Fruit fly (Drosophila melanogaster) whole organism, prepupa: Measurements from ENCODE around the gene Ref1.

Experiments used
- CG10631 ChIP-seq: fragments of 200-800 bp; sonication (Bioruptor generic); optimal IDR thresholded peaks from 2 replicates; lab custom pipeline; 2016; ENCODE audit warnings: missing biosample characterization, missing genetic modification characterization
- CG11294 ChIP-seq: fragments of 200-800 bp; sonication (Bioruptor generic); IDR thresholded peaks from 2 replicates; pipeline ENCODE4 v1.3.6; 2022; ENCODE audit warnings: missing biosample characterization, missing genetic modification characterization
- CG11762 ChIP-seq: fragments of 200-800 bp; sonication (Bioruptor generic); optimal IDR thresholded peaks from 3 replicates; lab custom pipeline; 2016; ENCODE audit warnings: missing biosample characterization, missing genetic modification characterization; ENCODE audit not compliant: insufficient read depth
- CG11902 ChIP-seq: fragments of 200-800 bp; sonication (Bioruptor generic); optimal IDR thresholded peaks from 3 replicates; lab custom pipeline; 2016; ENCODE audit warnings: missing biosample characterization, missing genetic modification characterization
- CG15336 ChIP-seq: fragments of 200-800 bp; sonication (Bioruptor generic); IDR thresholded peaks from 2 replicates; pipeline ENCODE4 v1.3.6; 2022; ENCODE audit warnings: missing biosample characterization, missing genetic modification characterization
- CG16779 ChIP-seq: fragments of 200-800 bp; sonication (Bioruptor generic); optimal IDR thresholded peaks from 3 replicates; lab custom pipeline; 2017; ENCODE audit warnings: missing biosample characterization, mild to moderate bottlenecking, missing genetic modification characterization
- CG3032 ChIP-seq: fragments of 200-800 bp; optimal IDR thresholded peaks from 2 replicates; lab custom pipeline; 2019; ENCODE audit warnings: missing biosample characterization, mild to moderate bottlenecking, missing genetic modification characterization, moderate library complexity
- CG31627 ChIP-seq: fragments of 200-800 bp; sonication (Bioruptor generic); optimal IDR thresholded peaks from 3 replicates; lab custom pipeline; 2016; ENCODE audit warnings: missing biosample characterization, missing genetic modification characterization
- CG32006 ChIP-seq: fragments of 200-800 bp; sonication (Bioruptor generic); optimal IDR thresholded peaks from 3 replicates; lab custom pipeline; 2017; ENCODE audit warnings: missing biosample characterization, mild to moderate bottlenecking, missing genetic modification characterization
- CG3919 ChIP-seq: fragments of 200-800 bp; sonication (Bioruptor generic); optimal IDR thresholded peaks from 3 replicates; lab custom pipeline; 2016; ENCODE audit warnings: missing biosample characterization, missing genetic modification characterization
- CG4318 ChIP-seq: fragments of 200-800 bp; sonication (Bioruptor generic); optimal IDR thresholded peaks from 3 replicates; lab custom pipeline; 2017; ENCODE audit warnings: missing biosample characterization, mild to moderate bottlenecking, missing genetic modification characterization
- CG6792 ChIP-seq: fragments of 200-800 bp; sonication (Bioruptor generic); optimal IDR thresholded peaks from 3 replicates; lab custom pipeline; 2016; ENCODE audit warnings: missing biosample characterization, missing genetic modification characterization
- CG6808 ChIP-seq: fragments of 200-800 bp; sonication (Bioruptor generic); optimal IDR thresholded peaks from 3 replicates; lab custom pipeline; 2017; ENCODE audit warnings: missing biosample characterization, missing genetic modification characterization, mild to moderate bottlenecking, moderate library complexity, missing genetic modification reagents
- CG6854 ChIP-seq: fragments of 200-800 bp; sonication (Bioruptor generic); optimal IDR thresholded peaks from 2 replicates; lab custom pipeline; 2017; ENCODE audit warnings: missing biosample characterization, mild to moderate bottlenecking, missing genetic modification characterization
- CG8119 ChIP-seq: fragments of 200-800 bp; sonication (Bioruptor generic); IDR thresholded peaks from 3 replicates; pipeline ENCODE4 v1.3.6; 2022; ENCODE audit warnings: missing biosample characterization, missing genetic modification characterization
- CG8319 ChIP-seq: fragments of 200-800 bp; sonication (Bioruptor generic); optimal IDR thresholded peaks from 3 replicates; lab custom pipeline; 2016; ENCODE audit warnings: missing biosample characterization, missing genetic modification characterization
- CG8632 ChIP-seq: fragments of 200-800 bp; sonication (Bioruptor generic); optimal IDR thresholded peaks from 3 replicates; lab custom pipeline; 2016; ENCODE audit warnings: missing biosample characterization, missing genetic modification characterization
- CG9139 ChIP-seq: fragments of 200-800 bp; sonication (Bioruptor generic); optimal IDR thresholded peaks from 3 replicates; lab custom pipeline; 2017; ENCODE audit warnings: missing biosample characterization, mild to moderate bottlenecking, missing genetic modification characterization
- Eip75B ChIP-seq: fragments of 200-800 bp; sonication (Bioruptor generic); optimal IDR thresholded peaks from 3 replicates; lab custom pipeline; 2016; ENCODE audit warnings: missing biosample characterization, missing genetic modification characterization
- Eip78C ChIP-seq: fragments of 200-800 bp; sonication (Bioruptor generic); peaks from one replicate; lab custom pipeline; 2016; ENCODE audit warnings: missing biosample characterization, missing genetic modification characterization
- Eip93F ChIP-seq: fragments of 200-800 bp; sonication (Bioruptor generic); optimal IDR thresholded peaks from 2 replicates; lab custom pipeline; 2016; ENCODE audit warnings: missing biosample characterization, mild to moderate bottlenecking, missing genetic modification characterization
- Ets21C ChIP-seq: fragments of 200-800 bp; sonication (Bioruptor generic); optimal IDR thresholded peaks from 3 replicates; lab custom pipeline; 2016; ENCODE audit warnings: missing biosample characterization, missing genetic modification characterization
- Hr4 ChIP-seq: fragments of 200-800 bp; sonication (Bioruptor generic); optimal IDR thresholded peaks from 3 replicates; lab custom pipeline; 2016; ENCODE audit warnings: missing biosample characterization, missing genetic modification characterization
- Lpt ChIP-seq: fragments of 200-800 bp; sonication (Bioruptor generic); optimal IDR thresholded peaks from 3 replicates; lab custom pipeline; 2016; ENCODE audit warnings: missing biosample characterization, missing genetic modification characterization
- Met ChIP-seq: fragments of 200-800 bp; sonication (Bioruptor generic); optimal IDR thresholded peaks from 3 replicates; lab custom pipeline; 2016; ENCODE audit warnings: missing biosample characterization, missing genetic modification characterization
- Smox ChIP-seq: fragments of 200-800 bp; sonication (Bioruptor generic); optimal IDR thresholded peaks from 3 replicates; lab custom pipeline; 2016; ENCODE audit warnings: missing biosample characterization, missing genetic modification characterization
- Sox14 ChIP-seq: fragments of 200-800 bp; sonication (Bioruptor generic); optimal IDR thresholded peaks from 3 replicates; lab custom pipeline; 2016; ENCODE audit warnings: missing biosample characterization, missing genetic modification characterization
- achi ChIP-seq: fragments of 200-800 bp; sonication (Bioruptor generic); optimal IDR thresholded peaks from 3 replicates; lab custom pipeline; 2016; ENCODE audit warnings: missing biosample characterization, missing genetic modification characterization
- cyc ChIP-seq: fragments of 200-800 bp; sonication (Bioruptor generic); optimal IDR thresholded peaks from 3 replicates; lab custom pipeline; 2016; ENCODE audit warnings: missing biosample characterization, missing genetic modification characterization
- dac ChIP-seq: fragments of 200-800 bp; sonication (Bioruptor generic); optimal IDR thresholded peaks from 2 replicates; lab custom pipeline; 2017; ENCODE audit warnings: missing biosample characterization, mild to moderate bottlenecking, missing genetic modification characterization
- esn ChIP-seq: fragments of 200-800 bp; sonication (Bioruptor generic); optimal IDR thresholded peaks from 2 replicates; lab custom pipeline; 2016; ENCODE audit warnings: missing biosample characterization, mild to moderate bottlenecking, missing genetic modification characterization, moderate library complexity
- fd59A ChIP-seq: fragments of 200-800 bp; sonication (Bioruptor generic); optimal IDR thresholded peaks from 2 replicates; lab custom pipeline; 2017; ENCODE audit warnings: missing biosample characterization, mild to moderate bottlenecking, missing genetic modification characterization, missing genetic modification reagents
- lz ChIP-seq: fragments of 200-800 bp; sonication (Bioruptor generic); optimal IDR thresholded peaks from 3 replicates; lab custom pipeline; 2016; ENCODE audit warnings: missing biosample characterization, missing genetic modification characterization
- net ChIP-seq: fragments of 200-800 bp; sonication (Bioruptor generic); optimal IDR thresholded peaks from 3 replicates; lab custom pipeline; 2016; ENCODE audit warnings: missing biosample characterization, missing genetic modification characterization
- spab ChIP-seq: fragments of 200-800 bp; sonication (Bioruptor generic); optimal IDR thresholded peaks from 2 replicates; lab custom pipeline; 2017; ENCODE audit warnings: missing biosample characterization, mild to moderate bottlenecking, missing genetic modification characterization, missing genetic modification reagents
- ss ChIP-seq, 2 experiments: fragments of 200-800 bp; sonication (Bioruptor generic); optimal IDR thresholded peaks; 2 replicates in 1 of 2; 3 replicates in 1 of 2; lab custom pipeline; 2017 to 2018; ENCODE audit warnings: mild to moderate bottlenecking in 2 of 2, missing biosample characterization in 2 of 2, missing genetic modification characterization in 2 of 2, moderate library complexity in 1 of 2
- svp ChIP-seq: fragments of 200-800 bp; sonication (Bioruptor generic); peaks from one replicate; lab custom pipeline; 2016; ENCODE audit warnings: missing biosample characterization, missing genetic modification characterization
- topi ChIP-seq: fragments of 200-800 bp; sonication (Bioruptor generic); optimal IDR thresholded peaks from 3 replicates; lab custom pipeline; 2016; ENCODE audit warnings: missing biosample characterization, missing genetic modification characterization
- vri ChIP-seq: fragments of 200-800 bp; sonication (Bioruptor generic); optimal IDR thresholded peaks from 3 replicates; lab custom pipeline; 2016; ENCODE audit warnings: missing biosample characterization, mild to moderate bottlenecking, missing genetic modification characterization

Gene Ref1

DNA sequence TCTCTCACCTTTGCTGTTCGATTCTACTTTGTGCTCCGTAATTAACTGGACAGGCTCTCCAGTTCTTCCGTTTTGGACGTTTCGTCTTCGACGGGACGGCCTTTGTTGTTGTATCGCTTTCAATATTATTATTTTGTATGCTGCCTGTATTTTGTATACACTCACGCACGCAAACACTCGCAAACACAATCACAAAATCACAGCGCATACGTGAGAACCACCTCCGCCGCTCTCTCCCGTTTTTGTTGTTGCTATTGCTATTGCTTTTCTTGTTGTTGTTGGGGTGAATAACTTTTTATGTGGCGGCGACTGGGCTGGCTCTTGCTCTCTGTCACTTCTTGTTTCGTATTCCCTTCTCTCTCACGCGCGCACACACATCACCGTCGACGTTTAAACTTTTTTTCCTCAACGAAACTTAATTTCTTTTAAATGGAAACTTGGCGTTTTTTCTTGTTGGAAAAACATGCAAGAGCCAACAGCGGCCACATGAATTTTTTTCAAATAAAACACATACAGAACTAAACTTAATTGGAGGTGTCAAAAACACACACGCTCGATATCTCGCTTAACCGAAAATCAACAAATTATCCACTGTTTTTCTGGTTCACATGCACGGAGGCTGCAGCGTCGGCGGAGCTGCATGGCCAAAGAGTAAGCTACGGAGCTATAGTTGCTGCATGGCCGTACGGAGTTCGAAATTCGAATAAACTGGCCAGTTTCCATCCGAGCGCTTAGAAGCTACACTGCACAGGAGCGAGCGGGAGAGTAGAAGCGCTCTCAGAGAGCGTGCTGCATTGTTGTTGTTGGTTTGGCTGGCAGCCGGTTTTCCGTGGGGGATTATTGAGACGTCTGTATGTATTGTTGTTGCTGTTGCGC lies 27.8 kb upstream of the Ref1 start (continued):
- TF ChIP-seq vri (GFP tag; lab: Kevin White, UChicago) (peak; percentile 38), CG11762 (no peak), CG3032 (tag; lab: Kevin White, UChicago) (peak; percentile 24), CG9139 (GFP tag; lab: Kevin White, UChicago) (no peak), CG32006 (GFP tag; lab: Kevin White, UChicago) (no peak), Eip78C (GFP tag; lab: Kevin White, UChicago) (peak; percentile 80), CG3919 (GFP tag; lab: Kevin White, UChicago) (no peak), CG4318 (no peak), lz (GFP tag; lab: Kevin White, UChicago) (no peak), CG16779 (tag; lab: Kevin White, UChicago) (no peak), Eip75B (GFP tag; lab: Kevin White, UChicago) (no peak), dac (GFP tag; lab: Kevin White, UChicago) (no peak), Hr4 (GFP tag; lab: Kevin White, UChicago) (peak; percentile 38), esn (GFP tag; lab: Kevin White, UChicago) (peak; percentile 7)

DNA sequence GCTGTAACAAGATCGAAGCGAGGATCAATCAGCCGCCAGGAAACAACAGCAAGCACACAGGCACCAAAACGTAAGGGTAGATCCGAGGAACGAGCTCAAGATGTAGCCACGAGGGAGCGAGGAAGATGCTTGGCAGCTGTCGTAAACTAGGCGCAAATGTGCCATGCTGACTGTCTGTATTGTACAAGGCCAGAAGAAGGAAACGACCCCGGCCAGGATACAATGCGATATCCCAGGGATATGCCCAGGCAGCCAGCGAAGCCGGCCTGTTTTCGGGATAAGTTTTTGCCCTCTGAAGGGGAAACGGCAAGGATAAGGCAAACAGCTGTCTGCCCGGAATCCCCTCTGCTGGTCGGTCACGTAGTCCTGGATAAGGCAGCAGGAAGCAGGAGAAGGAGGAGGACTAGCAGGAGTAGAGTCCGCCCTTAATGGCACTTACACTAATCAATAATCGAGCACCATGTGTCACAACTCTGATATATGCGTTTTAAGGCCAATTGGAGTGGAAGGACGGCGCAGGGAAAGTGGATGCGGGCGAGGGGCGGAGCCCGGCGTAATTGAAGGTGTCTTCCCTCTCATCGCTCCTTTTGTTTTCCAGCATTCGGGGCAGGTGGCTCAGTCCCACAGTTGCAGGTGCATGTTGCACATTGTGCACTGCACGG lies 25.4 kb upstream of the Ref1 start:
- TF ChIP-seq Met: no peak
- TF ChIP-seq Eip75B (GFP tag; lab: Kevin White, UChicago): no peak
- TF ChIP-seq Smox: no peak
- no peak for TF ChIP-seq CG6854 (GFP tag; lab: Kevin White, UChicago)
- TF ChIP-seq Sox14 (GFP tag; lab: Kevin White, UChicago): no peak
- no peak for TF ChIP-seq fd59A (GFP tag; lab: Kevin White, UChicago)
- TF ChIP-seq lz (GFP tag; lab: Kevin White, UChicago): no peak
- TF ChIP-seq CG11294: no peak
- no peak for TF ChIP-seq CG11902 (GFP tag; lab: Kevin White, UChicago)
- TF ChIP-seq ss (GFP tag; optimal IDR thresholded peaks at IDR 0.05; lab: Kevin White, UChicago): no peak
- TF ChIP-seq net (GFP tag; lab: Kevin White, UChicago): no peak
- TF ChIP-seq CG8632 (GFP tag; lab: Kevin White, UChicago): no peak
- TF ChIP-seq CG8119 (GFP tag; lab: Robert Waterston, UW): no peak
- TF ChIP-seq cyc: no peak
- no peak for TF ChIP-seq Ets21C (GFP tag; lab: Kevin White, UChicago)

DNA sequence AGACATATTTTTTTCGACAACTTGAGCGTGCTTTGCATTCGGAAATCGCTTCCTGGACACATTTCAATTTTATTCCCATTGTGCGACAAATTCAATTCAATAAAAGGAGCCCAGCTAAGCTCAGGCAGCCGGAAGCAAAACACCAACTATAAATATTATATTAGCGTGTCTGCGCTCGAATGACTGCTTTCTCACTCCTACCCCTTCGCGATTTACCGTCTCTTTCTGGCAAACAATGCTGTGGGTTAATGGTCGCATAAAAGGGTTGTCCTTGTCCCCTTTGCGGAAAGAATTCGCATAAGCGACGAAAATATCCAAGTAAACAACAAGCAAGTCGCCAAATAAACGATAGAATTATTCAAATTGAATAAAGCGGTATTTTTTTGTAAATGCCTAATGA lies 24.1 kb upstream of the Ref1 start:
- TF ChIP-seq svp: peak; percentile 14
- no peak for TF ChIP-seq CG11294
- TF ChIP-seq Lpt: no peak
- TF ChIP-seq CG10631 (GFP tag; lab: Kevin White, UChicago): no peak
- no peak for TF ChIP-seq CG3032 (tag; lab: Kevin White, UChicago)
- TF ChIP-seq net (GFP tag; lab: Kevin White, UChicago): no peak
- TF ChIP-seq Eip78C (GFP tag; lab: Kevin White, UChicago): no peak
- no peak for TF ChIP-seq Smox
- TF ChIP-seq, all 60 proteins: peak for 1

DNA sequence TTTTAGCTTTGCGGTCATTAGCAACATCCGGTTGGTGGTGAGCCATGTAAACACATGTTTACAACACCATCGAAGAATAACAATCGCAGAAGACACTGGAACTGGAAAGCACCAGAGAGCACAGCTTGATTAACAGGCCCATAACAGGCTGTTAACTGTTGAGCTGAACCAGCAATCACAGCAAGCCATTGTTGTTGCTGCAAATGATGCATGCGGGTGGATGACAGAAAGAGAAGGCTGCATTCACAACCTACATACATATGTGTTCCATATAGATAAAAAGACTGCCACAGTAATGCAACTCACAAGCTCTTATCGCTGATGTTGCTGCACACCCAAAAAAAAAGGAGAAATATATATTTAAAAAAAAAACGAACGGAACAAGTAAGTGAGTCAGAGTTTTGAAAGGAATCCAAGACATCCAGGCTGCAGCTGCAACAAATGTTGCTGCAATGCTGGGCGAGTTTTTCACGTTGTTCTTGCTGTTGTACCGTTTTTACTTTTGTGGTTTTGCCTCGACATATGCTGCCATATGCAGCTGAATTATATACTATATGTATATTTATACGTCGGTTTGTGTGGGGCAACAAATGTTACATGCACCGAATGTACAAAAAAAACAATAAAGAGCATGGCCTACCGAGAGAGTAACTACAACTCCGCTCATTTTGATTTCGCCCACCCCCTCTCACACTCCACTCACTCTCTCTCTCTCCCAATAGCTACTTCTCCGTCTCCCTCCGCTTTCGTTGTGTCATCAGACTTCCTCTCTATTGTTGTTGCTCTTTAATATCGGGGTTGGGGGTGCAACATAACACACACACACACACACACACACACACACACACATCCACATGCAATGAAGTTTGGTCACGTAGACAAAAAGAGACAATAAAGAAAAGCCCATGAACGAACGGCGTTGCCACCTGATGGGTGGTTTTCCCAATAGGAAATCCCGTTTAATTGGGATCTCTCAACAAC lies 23.0 kb upstream of the Ref1 start:
- no peak for TF ChIP-seq CG31627 (GFP tag; lab: Kevin White, UChicago)
- peak; percentile 8 for TF ChIP-seq CG6854 (GFP tag; lab: Kevin White, UChicago)
- peak; percentile 41; the same call in 2 of the 3 replicates for TF ChIP-seq CG8119 (GFP tag; lab: Robert Waterston, UW)
- TF ChIP-seq CG9139 (GFP tag; lab: Kevin White, UChicago): peak; percentile 24
- no peak for TF ChIP-seq fd59A (GFP tag; lab: Kevin White, UChicago)
- TF ChIP-seq CG15336 (GFP tag; lab: Robert Waterston, UW): peak; percentile 53; the same call in 1 of the 2 replicates
- TF ChIP-seq achi (GFP tag; lab: Kevin White, UChicago): no peak
- TF ChIP-seq CG6792: no peak
- peak; percentile 78 for TF ChIP-seq Eip93F
- TF ChIP-seq spab (GFP tag; lab: Kevin White, UChicago): no peak
- peak; percentile 8 for TF ChIP-seq vri (GFP tag; lab: Kevin White, UChicago)
- peak; percentile 43 for TF ChIP-seq CG6808 (GFP tag; lab: Kevin White, UChicago)
- no peak for TF ChIP-seq topi (GFP tag; lab: Kevin White, UChicago)
- no peak for TF ChIP-seq Smox
- no peak for TF ChIP-seq CG8319 (GFP tag; lab: Kevin White, UChicago)
- no peak for TF ChIP-seq lz (GFP tag; lab: Kevin White, UChicago)
- peak; percentile 6 for TF ChIP-seq CG16779 (tag; lab: Kevin White, UChicago)
- TF ChIP-seq CG11762: no peak
- no peak for TF ChIP-seq cyc
- no peak for TF ChIP-seq Hr4 (GFP tag; lab: Kevin White, UChicago)
- peak; percentile 60 for TF ChIP-seq svp
